Worm (Caenorhabditis elegans): ENCODE data around the gene olrn-1.

olrn-1 gene

DNA sequence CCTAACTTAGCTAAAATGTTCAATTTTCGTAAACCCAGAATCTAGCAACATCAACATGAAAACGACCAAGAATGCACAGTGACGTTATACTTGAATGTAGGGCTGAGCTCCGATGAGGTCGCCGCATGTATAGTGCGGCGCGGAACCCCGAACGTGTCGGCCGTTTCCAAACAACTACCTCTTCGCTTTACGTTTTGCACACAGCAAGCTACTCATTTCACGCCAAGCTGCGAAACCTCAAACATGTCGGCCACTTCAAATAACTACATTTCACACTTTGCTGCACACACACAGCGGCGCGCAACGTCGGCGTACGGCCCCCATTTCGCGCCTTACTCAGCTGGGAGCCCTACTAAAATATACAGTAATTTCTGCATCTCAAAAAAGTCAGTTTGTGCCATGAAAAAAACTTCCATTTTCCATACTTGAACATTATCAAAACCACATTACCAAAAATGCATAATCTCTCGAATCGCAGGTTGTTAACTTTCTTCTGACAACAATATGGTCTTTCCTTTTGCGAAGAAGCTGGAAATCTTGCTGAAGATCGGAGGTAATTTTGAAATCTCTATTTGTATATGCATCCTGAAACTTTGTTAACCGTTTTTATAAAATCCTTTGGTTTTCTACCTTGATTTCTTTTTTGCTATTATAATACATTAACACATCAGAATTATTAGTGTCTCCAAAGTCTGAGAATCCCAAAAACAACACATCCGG lies 34.8 kb upstream of the olrn-1 start, which contains the start of gene H13N06.7:
Gene H13N06.7 (plus strand): TSS at position 670 of the 720 bp plus-strand sequence.
- TF ChIP-seq lsy-2 (tag; optimal IDR thresholded peaks at IDR 0.05), result no peak
- no peak for TF ChIP-seq unc-130 (tag; optimal IDR thresholded peaks at IDR 0.05)
- no peak for TF ChIP-seq ets-5 (GFP tag; IDR thresholded peaks at IDR 0.05)
- no peak for TF ChIP-seq egl-27 (tag; optimal IDR thresholded peaks at IDR 0.05)
- no peak for TF ChIP-seq unc-30 (tag; optimal IDR thresholded peaks at IDR 0.05)
- peak; percentile 1 for TF ChIP-seq snpc-4 (tag; optimal IDR thresholded peaks at IDR 0.05)

DNA sequence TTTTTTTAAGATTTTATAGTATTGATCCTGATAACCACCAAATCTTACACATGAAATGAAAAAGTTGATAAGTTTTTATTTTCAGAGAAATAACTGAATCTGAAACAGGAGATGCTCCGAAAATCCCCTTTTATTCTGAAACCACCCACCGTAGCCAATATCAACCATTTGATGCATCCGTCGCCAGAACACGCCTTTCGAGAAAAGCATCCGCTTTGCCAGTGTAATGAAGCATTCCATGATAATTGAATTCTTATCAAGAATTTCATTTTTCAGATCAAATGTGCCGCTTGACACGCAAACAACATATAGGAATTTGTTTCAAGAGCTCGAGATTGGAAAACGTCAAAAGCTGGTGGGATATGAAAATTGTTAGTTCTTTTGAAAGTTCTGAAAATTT lies 32.7 kb upstream of the olrn-1 start, which contains the start of gene tbh-1:
Gene tbh-1 (minus strand): TSS at position 101 of the 400 bp plus-strand sequence.
- no peak for TF ChIP-seq isw-1 (GFP tag; IDR thresholded peaks at IDR 0.05)
- TF ChIP-seq nhr-90 (tag; optimal IDR thresholded peaks at IDR 0.05; ENCODE audit: poor library complexity), result no peak
- no peak for TF ChIP-seq hpl-2 (GFP tag; optimal IDR thresholded peaks at IDR 0.05)
- no peak for TF ChIP-seq jun-1 (tag; optimal IDR thresholded peaks at IDR 0.05)
- no peak for TF ChIP-seq nhr-28 (tag; optimal IDR thresholded peaks at IDR 0.05)
- no peak for TF ChIP-seq irx-1 (tag; optimal IDR thresholded peaks at IDR 0.05)
- TF ChIP-seq skn-1 (tag; optimal IDR thresholded peaks at IDR 0.05), result no peak
- no peak for TF ChIP-seq mep-1 (tag; optimal IDR thresholded peaks at IDR 0.05)

DNA sequence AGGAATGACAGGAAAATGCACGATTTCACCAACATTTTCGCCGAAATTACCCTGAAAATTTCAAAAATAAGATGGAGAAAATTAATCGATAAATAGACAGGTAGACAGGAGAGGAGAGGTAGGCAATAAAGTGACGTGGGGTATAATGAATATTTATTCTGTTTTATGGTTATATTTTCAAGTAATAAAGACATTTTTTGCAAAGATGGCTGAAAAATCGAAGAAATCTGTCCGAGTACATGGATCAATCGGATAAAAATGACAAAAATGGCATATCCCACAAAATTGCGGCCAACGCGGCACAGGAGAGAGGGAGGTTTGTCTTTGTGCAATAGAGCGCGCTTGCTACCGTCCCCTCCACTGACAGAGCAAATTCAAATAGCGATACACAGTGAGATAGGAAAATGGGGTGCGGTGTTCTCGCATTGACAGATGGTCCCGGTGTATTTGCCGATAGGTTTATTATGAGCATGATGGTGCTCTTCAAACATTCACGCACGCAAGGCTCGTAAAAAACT lies 29.6 kb upstream of the olrn-1 start, which contains the start of gene zipt-7.2:
Gene zipt-7.2 (minus strand): TSS at position 51 of the 518 bp plus-strand sequence.
- TF ChIP-seq elt-2 (tag; optimal IDR thresholded peaks at IDR 0.05) (no peak), pqm-1 (tag; optimal IDR thresholded peaks at IDR 0.05) (no peak), snu-23 (GFP tag; optimal IDR thresholded peaks at IDR 0.05) (peak; percentile 25), elt-3 (tag; optimal IDR thresholded peaks at IDR 0.05) (no peak), dpl-1 (GFP tag; optimal IDR thresholded peaks at IDR 0.05) (peak in 2 of 3 experiments; percentile 14 to 16), aly-2 (tag; optimal IDR thresholded peaks at IDR 0.05) (no peak), nhr-11 (tag; optimal IDR thresholded peaks at IDR 0.05) (no peak), ceh-82 (tag; optimal IDR thresholded peaks at IDR 0.05) (peak in 1 of 3 experiments; percentile 26), lin-35 (GFP tag; optimal IDR thresholded peaks at IDR 0.05) (peak; percentile 27 to 31), nhr-77 (tag; optimal IDR thresholded peaks at IDR 0.05) (no peak), C04F5.9 (tag; optimal IDR thresholded peaks at IDR 0.05) (no peak), C16A3.4 (tag; optimal IDR thresholded peaks at IDR 0.05) (peak; percentile 18), unc-62 (GFP tag; optimal IDR thresholded peaks at IDR 0.05) (no peak), lin-14 (GFP tag; optimal IDR thresholded peaks at IDR 0.05) (peak; percentile 27), nhr-71 (tag; optimal IDR thresholded peaks at IDR 0.05) (peak; percentile 43), C34B4.2 (tag; optimal IDR thresholded peaks at IDR 0.05) (no peak), efl-1 (optimal IDR thresholded peaks at IDR 0.05) (peak; percentile 1 to 6), efl-1 (GFP tag; optimal IDR thresholded peaks at IDR 0.05 in 1 of 2) (peak in 1 of 2 experiments; percentile 95), F16B12.6 (tag; optimal IDR thresholded peaks at IDR 0.05) (no peak), ztf-4 (tag; optimal IDR thresholded peaks at IDR 0.05) (no peak), lsy-2 (tag; optimal IDR thresholded peaks at IDR 0.05) (peak in 1 of 2 experiments; percentile 16), blmp-1 (tag; optimal IDR thresholded peaks at IDR 0.05) (peak; percentile 12), nhr-20 (tag; optimal IDR thresholded peaks at IDR 0.05) (peak; percentile 25), irx-1 (tag; optimal IDR thresholded peaks at IDR 0.05) (no peak), nhr-47 (tag; optimal IDR thresholded peaks at IDR 0.05) (peak; percentile 23), ces-1 (GFP tag; optimal IDR thresholded peaks at IDR 0.05) (no peak), mab-9 (GFP tag; IDR thresholded peaks at IDR 0.05) (no peak), fkh-10 (GFP tag; optimal IDR thresholded peaks at IDR 0.05) (no peak), snpc-4 (tag; optimal IDR thresholded peaks at IDR 0.05) (no peak), grh-1 (GFP tag; IDR thresholded peaks at IDR 0.05) (no peak), swsn-7 (tag; optimal IDR thresholded peaks at IDR 0.05) (peak; percentile 5), rnt-1 (tag; optimal IDR thresholded peaks at IDR 0.05) (peak; percentile 39), dsc-1 (tag; optimal IDR thresholded peaks at IDR 0.05) (no peak), xbp-1 (tag; optimal IDR thresholded peaks at IDR 0.05) (peak; percentile 9)
